Worm (Caenorhabditis elegans) whole organism, L2 larva: ENCODE measurements around the gene fbxb-97.
A peak's percentile ranks its signal among the peaks of the same experiment; 100 is the strongest.
"Not testable (repeated sequence)": the region's sequence is repeated elsewhere in the genome, so short reads cannot be mapped to it uniquely, and the experiment has no call there.

ENCODE experiments used
- C34F6.9 ChIP-seq: fragments of 150-350 bp; optimal IDR thresholded peaks from 2 replicates; lab custom pipeline; 2014; ENCODE audit warnings: missing biosample characterization, missing genetic modification characterization
- F13H6.1 ChIP-seq: sonication (generic microtip); optimal IDR thresholded peaks from 2 replicates; lab custom pipeline; 2016; ENCODE audit warnings: missing genetic modification characterization, missing compliant biosample characterization
- Y55F3AM.14 ChIP-seq: fragments of 200-800 bp; sonication (Bioruptor generic); optimal IDR thresholded peaks from 2 replicates; lab custom pipeline; 2018; ENCODE audit warnings: mild to moderate bottlenecking, missing genetic modification characterization, missing compliant biosample characterization
- ZK546.5 ChIP-seq: sonication (generic microtip); optimal IDR thresholded peaks from 2 replicates; lab custom pipeline; 2017; ENCODE audit warnings: missing biosample characterization, missing genetic modification characterization
- alr-1 ChIP-seq: fragments of 150-350 bp; optimal IDR thresholded peaks from 2 replicates; lab custom pipeline; 2014; ENCODE audit warnings: missing biosample characterization, missing genetic modification characterization
- aly-2 ChIP-seq: fragments of 150-350 bp; optimal IDR thresholded peaks from 2 replicates; lab custom pipeline; 2014; ENCODE audit warnings: missing biosample characterization, missing genetic modification characterization
- ama-1 ChIP-seq: fragments of 150-350 bp; optimal IDR thresholded peaks from 2 replicates; lab custom pipeline; 2018; ENCODE audit warnings: inconsistent platforms
- ceh-16 ChIP-seq: fragments of 150-350 bp; optimal IDR thresholded peaks from 2 replicates; lab custom pipeline; 2014; ENCODE audit warnings: missing biosample characterization, missing genetic modification characterization
- ceh-82 ChIP-seq: fragments of 150-350 bp; optimal IDR thresholded peaks from 2 replicates; lab custom pipeline; 2014; ENCODE audit warnings: missing biosample characterization, missing genetic modification characterization
- crh-2 ChIP-seq: sonication (generic microtip); optimal IDR thresholded peaks from 2 replicates; lab custom pipeline; 2017; ENCODE audit warnings: missing biosample characterization, missing genetic modification characterization
- dmd-4 ChIP-seq: sonication (generic microtip); optimal IDR thresholded peaks from 2 replicates; lab custom pipeline; 2017; ENCODE audit warnings: missing biosample characterization, missing genetic modification characterization
- egl-27 ChIP-seq: sonication (generic microtip); optimal IDR thresholded peaks from 3 replicates; lab custom pipeline; 2017; ENCODE audit warnings: missing biosample characterization, missing genetic modification reagents, missing genetic modification characterization
- elt-1 ChIP-seq: fragments of 150-350 bp; optimal IDR thresholded peaks from 2 replicates; lab custom pipeline; 2014; ENCODE audit warnings: missing biosample characterization, missing genetic modification characterization
- fos-1 ChIP-seq: fragments of 150-350 bp; optimal IDR thresholded peaks from 2 replicates; lab custom pipeline; 2014; ENCODE audit warnings: missing biosample characterization, missing genetic modification characterization
- gmeb-1 ChIP-seq: fragments of 150-350 bp; optimal IDR thresholded peaks from 2 replicates; lab custom pipeline; 2014; ENCODE audit warnings: missing biosample characterization, missing genetic modification characterization
- lin-11 ChIP-seq: fragments of 150-350 bp; sonication (generic microtip); optimal IDR thresholded peaks from 2 replicates; lab custom pipeline; 2014; ENCODE audit warnings: missing biosample characterization, missing genetic modification characterization, inconsistent platforms, mixed read lengths
- lin-13 ChIP-seq: fragments of 150-350 bp; optimal IDR thresholded peaks from 2 replicates; lab custom pipeline; 2014; ENCODE audit warnings: missing biosample characterization, missing genetic modification reagents, missing genetic modification characterization
- lin-39 ChIP-seq: fragments of 150-350 bp; optimal IDR thresholded peaks from 2 replicates; lab custom pipeline; 2014; ENCODE audit warnings: missing biosample characterization, missing genetic modification reagents, missing genetic modification characterization
- lsy-2 ChIP-seq, 2 experiments: fragments of 150-350 bp in 1 of 2; sonication (generic microtip) in 1 of 2; optimal IDR thresholded peaks; 2 replicates each; lab custom pipeline; 2014 to 2017; ENCODE audit warnings: missing biosample characterization in 2 of 2, missing genetic modification characterization in 2 of 2
- mab-5 ChIP-seq: fragments of 150-350 bp; optimal IDR thresholded peaks from 2 replicates; lab custom pipeline; 2014; ENCODE audit warnings: missing biosample characterization, missing genetic modification characterization
- mbf-1 ChIP-seq: sonication (generic microtip); optimal IDR thresholded peaks from 2 replicates; lab custom pipeline; 2017; ENCODE audit warnings: missing biosample characterization, missing genetic modification characterization
- mdl-1 ChIP-seq, 2 experiments: fragments of 150-350 bp in 1 of 2; sonication (generic microtip) in 1 of 2; optimal IDR thresholded peaks; 2 replicates each; lab custom pipeline; 2017; ENCODE audit warnings: missing biosample characterization in 2 of 2, missing genetic modification characterization in 2 of 2
- nhr-10 ChIP-seq: sonication (generic microtip); optimal IDR thresholded peaks from 2 replicates; lab custom pipeline; 2017; ENCODE audit warnings: missing biosample characterization, missing genetic modification characterization
- nhr-11 ChIP-seq: fragments of 150-350 bp; optimal IDR thresholded peaks from 2 replicates; lab custom pipeline; 2014; ENCODE audit warnings: missing biosample characterization, missing genetic modification characterization
- nhr-129 ChIP-seq: fragments of 150-350 bp; optimal IDR thresholded peaks from 2 replicates; lab custom pipeline; 2014; ENCODE audit warnings: missing biosample characterization, missing genetic modification characterization
- nhr-21 ChIP-seq: fragments of 150-350 bp; optimal IDR thresholded peaks from 2 replicates; lab custom pipeline; 2014; ENCODE audit warnings: missing biosample characterization, missing genetic modification characterization
- nhr-23 ChIP-seq: fragments of 150-350 bp; optimal IDR thresholded peaks from 2 replicates; lab custom pipeline; 2014; ENCODE audit warnings: missing biosample characterization, missing genetic modification reagents, missing genetic modification characterization
- nhr-237 ChIP-seq: fragments of 150-350 bp; optimal IDR thresholded peaks from 2 replicates; lab custom pipeline; 2014; ENCODE audit warnings: missing biosample characterization, missing genetic modification characterization
- nhr-25 ChIP-seq: fragments of 150-350 bp; sonication (generic microtip); optimal IDR thresholded peaks from 3 replicates; lab custom pipeline; 2014; ENCODE audit warnings: missing biosample characterization, missing genetic modification characterization
- nhr-6 ChIP-seq: fragments of 150-350 bp; optimal IDR thresholded peaks from 2 replicates; lab custom pipeline; 2014; ENCODE audit warnings: missing biosample characterization, missing genetic modification characterization
- nhr-77 ChIP-seq: fragments of 150-350 bp; optimal IDR thresholded peaks from 2 replicates; lab custom pipeline; 2014; ENCODE audit warnings: missing biosample characterization, missing genetic modification characterization
- sem-4 ChIP-seq: fragments of 150-350 bp; optimal IDR thresholded peaks from 2 replicates; lab custom pipeline; 2014; ENCODE audit warnings: missing biosample characterization, missing genetic modification reagents, missing genetic modification characterization
- skn-1 ChIP-seq: sonication (generic microtip); optimal IDR thresholded peaks from 2 replicates; lab custom pipeline; 2017; ENCODE audit warnings: missing biosample characterization, missing genetic modification characterization
- sma-9 ChIP-seq, 2 experiments: fragments of 150-350 bp in 1 of 2; sonication (generic microtip) in 1 of 2; optimal IDR thresholded peaks; 2 replicates each; lab custom pipeline; 2014 to 2016; ENCODE audit warnings: missing genetic modification characterization in 2 of 2, mild to moderate bottlenecking in 1 of 2, missing biosample characterization in 1 of 2, missing compliant biosample characterization in 1 of 2, missing genetic modification reagents in 1 of 2, moderate library complexity in 1 of 2
- snpc-4 ChIP-seq: fragments of 150-350 bp; optimal IDR thresholded peaks from 2 replicates; lab custom pipeline; 2014; ENCODE audit warnings: missing biosample characterization, missing genetic modification characterization
- unc-39 ChIP-seq: fragments of 150-350 bp; optimal IDR thresholded peaks from 2 replicates; lab custom pipeline; 2014; ENCODE audit warnings: missing biosample characterization, missing genetic modification characterization
- unc-55 ChIP-seq: fragments of 150-350 bp; sonication (generic microtip); optimal IDR thresholded peaks from 3 replicates; lab custom pipeline; 2014; ENCODE audit warnings: missing biosample characterization, missing genetic modification reagents, missing genetic modification characterization
- unc-62 ChIP-seq: fragments of 150-350 bp; optimal IDR thresholded peaks from 2 replicates; lab custom pipeline; 2014; ENCODE audit warnings: missing biosample characterization, missing genetic modification reagents, missing genetic modification characterization
- zag-1 ChIP-seq: fragments of 150-350 bp; optimal IDR thresholded peaks from 2 replicates; lab custom pipeline; 2014; ENCODE audit warnings: missing biosample characterization, missing genetic modification characterization
- ztf-11 ChIP-seq: sonication (generic microtip); optimal IDR thresholded peaks from 2 replicates; lab custom pipeline; 2017; ENCODE audit warnings: missing biosample characterization, missing genetic modification characterization

Gene fbxb-97

ce11 chrII:1831883-1832388 lies 16.0 kb downstream of the fbxb-97 start, which contains the start of gene math-39:
TSS of gene math-39 (plus strand) at chrII:1832338.
- no peak for TF ChIP-seq unc-55 (GFP tag; lab: Kevin White, UChicago)
- TF ChIP-seq mdl-1 (tag; optimal IDR thresholded peaks at IDR 0.05; lab: Kevin White, UChicago), result no peak
- TF ChIP-seq lin-39, result no peak
- TF ChIP-seq fos-1 (tag; lab: Kevin White, UChicago), result peak; percentile 73

ce11 chrII:1830182-1830682 lies 17.7 kb downstream of the fbxb-97 start, which contains the start of gene math-40:
TSS of gene math-40 (plus strand) at chrII:1830632.
- TF ChIP-seq nhr-129 (tag; lab: Kevin White, UChicago) (no peak), elt-1 (tag; lab: Kevin White, UChicago) (no peak), nhr-11 (tag; lab: Kevin White, UChicago) (no peak), Y55F3AM.14 (GFP tag; lab: Kevin White, UChicago) (no peak), sma-9 (GFP tag; optimal IDR thresholded peaks at IDR 0.05; lab: Kevin White, UChicago) (no peak), sma-9 (tag; optimal IDR thresholded peaks at IDR 0.05; lab: Kevin White, UChicago) (no peak), fos-1 (tag; lab: Kevin White, UChicago) (peak; percentile 80)
- TF ChIP-seq, all 48 proteins: peak for 1

- not testable (repeated sequence) for TF ChIP-seq nhr-10 (tag; lab: Kevin White, UChicago); ceh-82 (tag; lab: Kevin White, UChicago); mdl-1 (tag; optimal IDR thresholded peaks at IDR 0.05; lab: Kevin White, UChicago)
Measured at ce11 chrII:1824329-1824728, 23.6 kb downstream of the fbxb-97 start, which contains the start of gene math-41. TSS of gene math-41 (plus strand) at chrII:1824629.

ce11 chrII:1820774-1821173 lies 27.2 kb downstream of the fbxb-97 start, which contains the start of gene fbxa-3:
TSS of gene fbxa-3 (minus strand) at chrII:1820874.
- TF ChIP-seq nhr-237 (tag; lab: Kevin White, UChicago) (no peak), sma-9 (GFP tag; optimal IDR thresholded peaks at IDR 0.05; lab: Kevin White, UChicago) (no peak), sma-9 (tag; optimal IDR thresholded peaks at IDR 0.05; lab: Kevin White, UChicago) (no peak), nhr-6 (tag; lab: Kevin White, UChicago) (no peak), ama-1 (lab: Kevin White, UChicago) (no peak), ceh-16 (tag; lab: Kevin White, UChicago) (no peak), snpc-4 (no peak), lin-13 (no peak)

ce11 chrII:1819944-1820570 lies 27.9 kb downstream of the fbxb-97 start, which contains the start of gene fbxc-19:
TSS of gene fbxc-19 (plus strand) at chrII:1820479.
- no peak for TF ChIP-seq unc-39
- peak; percentile 75 for TF ChIP-seq gmeb-1
- TF ChIP-seq egl-27 (tag; lab: Kevin White, UChicago), result peak; percentile 45
- peak; percentile 97 for TF ChIP-seq fos-1 (tag; lab: Kevin White, UChicago)
- peak; percentile 46 to 75 for TF ChIP-seq lsy-2 (tag; optimal IDR thresholded peaks at IDR 0.05; lab: Kevin White, UChicago)
- TF ChIP-seq nhr-11 (tag; lab: Kevin White, UChicago), result no peak
- TF ChIP-seq nhr-6 (tag; lab: Kevin White, UChicago), result no peak
- no peak for TF ChIP-seq unc-62
- peak; percentile 44 for TF ChIP-seq F13H6.1 (tag; lab: Kevin White, UChicago)
- TF ChIP-seq lin-13, result no peak
- TF ChIP-seq crh-2 (tag; lab: Kevin White, UChicago), result peak; percentile 75
- no peak for TF ChIP-seq zag-1 (tag; lab: Kevin White, UChicago)
- no peak for TF ChIP-seq ceh-82 (tag; lab: Kevin White, UChicago)
- TF ChIP-seq unc-55 (GFP tag; lab: Kevin White, UChicago), result peak; percentile 71
- peak; percentile 29 for TF ChIP-seq nhr-21 (tag; lab: Kevin White, UChicago)
- TF ChIP-seq ZK546.5 (tag; lab: Kevin White, UChicago), result no peak
- TF ChIP-seq dmd-4, result no peak
- peak; percentile 87 for TF ChIP-seq C34F6.9 (tag; lab: Kevin White, UChicago)
- TF ChIP-seq nhr-10 (tag; lab: Kevin White, UChicago), result no peak
- no peak for TF ChIP-seq nhr-77 (tag; lab: Kevin White, UChicago)
- TF ChIP-seq skn-1 (tag; lab: Kevin White, UChicago), result no peak
- TF ChIP-seq nhr-129 (tag; lab: Kevin White, UChicago), result peak; percentile 100
- TF ChIP-seq lin-11, result no peak
- no peak for TF ChIP-seq mab-5
- no peak for TF ChIP-seq mdl-1 (tag; optimal IDR thresholded peaks at IDR 0.05; lab: Kevin White, UChicago)
- TF ChIP-seq snpc-4, result no peak
- TF ChIP-seq sem-4, result no peak
- TF ChIP-seq nhr-25, result no peak
- no peak for TF ChIP-seq lin-39
- no peak for TF ChIP-seq nhr-237 (tag; lab: Kevin White, UChicago)
- TF ChIP-seq aly-2 (tag; lab: Kevin White, UChicago), result no peak
- no peak for TF ChIP-seq ztf-11 (tag; lab: Kevin White, UChicago)
- no peak for TF ChIP-seq alr-1 (tag; lab: Kevin White, UChicago)
- TF ChIP-seq nhr-23, result no peak
- TF ChIP-seq mbf-1 (tag; lab: Kevin White, UChicago), result no peak
- TF ChIP-seq sma-9 (GFP tag; optimal IDR thresholded peaks at IDR 0.05; lab: Kevin White, UChicago), result peak; percentile 82
- no peak for TF ChIP-seq sma-9 (tag; optimal IDR thresholded peaks at IDR 0.05; lab: Kevin White, UChicago)
